Worm (Caenorhabditis elegans): ENCODE data around the gene Y40H4A.2.

- no peak for TF ChIP-seq ama-1 (optimal IDR thresholded peaks at IDR 0.05)
- TF ChIP-seq hlh-30 (tag; optimal IDR thresholded peaks at IDR 0.05; ENCODE audit: insufficient read depth) = no peak
- TF ChIP-seq lin-39 (tag; optimal IDR thresholded peaks at IDR 0.05) = no peak
- no peak for TF ChIP-seq unc-130 (GFP tag; optimal IDR thresholded peaks at IDR 0.05)
- TF ChIP-seq unc-62 (GFP tag; optimal IDR thresholded peaks at IDR 0.05 in 1 of 2) = peak in 1 of 2 experiments; percentile 80
- no peak for TF ChIP-seq unc-62 (tag; optimal IDR thresholded peaks at IDR 0.05)
- TF ChIP-seq nhr-41 (GFP tag; IDR thresholded peaks at IDR 0.05) = no peak
- TF ChIP-seq lsy-2 (tag; optimal IDR thresholded peaks at IDR 0.05) = no peak
- no peak for TF ChIP-seq F37D6.2 (tag; optimal IDR thresholded peaks at IDR 0.05)
- no peak for TF ChIP-seq pha-4 (GFP tag; IDR thresholded peaks at IDR 0.05)
- TF ChIP-seq pha-4 (tag; optimal IDR thresholded peaks at IDR 0.05) = no peak
- TF ChIP-seq set-16 (GFP tag; IDR thresholded peaks at IDR 0.05) = no peak
- no peak for TF ChIP-seq nhr-25 (tag; optimal IDR thresholded peaks at IDR 0.05; ENCODE audit: borderline replicate concordance, insufficient read depth)
Observed at ce11 chrV:14585351-14585750, at the start of gene Y40H4A.2.
